Fruit fly (Drosophila melanogaster) whole organism, embryonic: ENCODE data around the gene alphaKap4.

Experiments
- ATbp ChIP-seq: fragments of 200-800 bp; sonication (Bioruptor generic); optimal IDR thresholded peaks from 2 replicates; lab custom pipeline; 2017; ENCODE audit warnings: missing biosample characterization, mild to moderate bottlenecking, missing genetic modification characterization, missing genetic modification reagents
- Antp ChIP-seq: fragments of 200-800 bp; sonication (Bioruptor generic); optimal IDR thresholded peaks from 3 replicates; lab custom pipeline; 2016; ENCODE audit warnings: missing biosample characterization, missing genetic modification characterization
- Asciz ChIP-seq: fragments of 200-800 bp; sonication (Bioruptor generic); optimal IDR thresholded peaks from 2 replicates; lab custom pipeline; 2017; ENCODE audit warnings: missing biosample characterization, mild to moderate bottlenecking, missing genetic modification characterization, missing genetic modification reagents
- Awh ChIP-seq: fragments of 200-800 bp; sonication (Bioruptor generic); IDR thresholded peaks from 2 replicates; pipeline ENCODE4, ENCODE4 v1.3.6; 2022; ENCODE audit warnings: missing biosample characterization, missing genetic modification characterization
- Bgb ChIP-seq: fragments of 200-800 bp; sonication (Bioruptor generic); IDR thresholded peaks from 2 replicates; pipeline ENCODE4 v1.3.6; 2022; ENCODE audit warnings: missing biosample characterization, missing genetic modification characterization; ENCODE audit not compliant: partially characterized antibody
- CG10431 ChIP-seq: fragments of 200-800 bp; sonication (Bioruptor generic); optimal IDR thresholded peaks from 3 replicates; lab custom pipeline; 2018; ENCODE audit warnings: missing biosample characterization, mild to moderate bottlenecking, missing genetic modification characterization
- CG11456 ChIP-seq: fragments of 200-800 bp; sonication (Bioruptor generic); IDR thresholded peaks from 3 replicates; pipeline ENCODE4 v1.3.6; 2022; ENCODE audit warnings: missing biosample characterization, missing genetic modification characterization
- CG12744 ChIP-seq: fragments of 200-800 bp; sonication (Bioruptor generic); optimal IDR thresholded peaks from 2 replicates; lab custom pipeline; 2016; ENCODE audit warnings: missing biosample characterization, missing genetic modification characterization
- CG14050 ChIP-seq: fragments of 200-800 bp; sonication (Bioruptor generic); IDR thresholded peaks from 3 replicates; pipeline ENCODE4 v1.3.6; 2022; ENCODE audit warnings: missing biosample characterization, missing genetic modification characterization
- CG15073 ChIP-seq: fragments of 200-800 bp; sonication (Bioruptor generic); optimal IDR thresholded peaks from 2 replicates; lab custom pipeline; 2016; ENCODE audit warnings: missing biosample characterization, missing genetic modification characterization
- CG1603 ChIP-seq: fragments of 200-800 bp; sonication (Bioruptor generic); optimal IDR thresholded peaks from 2 replicates; lab custom pipeline; 2019; ENCODE audit warnings: missing biosample characterization, mild to moderate bottlenecking, missing genetic modification characterization, moderate library complexity
- CG17568 ChIP-seq: fragments of 200-800 bp; sonication (Bioruptor generic); optimal IDR thresholded peaks from 2 replicates; lab custom pipeline; 2018; ENCODE audit warnings: missing biosample characterization, mild to moderate bottlenecking, missing genetic modification characterization, moderate library complexity
- CG17829 ChIP-seq: fragments of 200-800 bp; optimal IDR thresholded peaks from 2 replicates; lab custom pipeline; 2019; ENCODE audit warnings: missing biosample characterization, mild to moderate bottlenecking, missing genetic modification characterization, moderate library complexity
- CG18262 ChIP-seq: fragments of 200-800 bp; optimal IDR thresholded peaks from 3 replicates; lab custom pipeline; 2019; ENCODE audit warnings: missing biosample characterization, mild to moderate bottlenecking, missing genetic modification characterization, moderate library complexity
- CG2202 ChIP-seq: fragments of 200-800 bp; sonication (Bioruptor generic); optimal IDR thresholded peaks from 2 replicates; lab custom pipeline; 2018; ENCODE audit warnings: missing biosample characterization, mild to moderate bottlenecking, missing genetic modification characterization
- CG2678 ChIP-seq: fragments of 200-800 bp; sonication (Bioruptor generic); optimal IDR thresholded peaks from 3 replicates; lab custom pipeline; 2019; ENCODE audit warnings: missing biosample characterization, mild to moderate bottlenecking, missing genetic modification characterization, moderate library complexity
- CG3407 ChIP-seq: fragments of 200-800 bp; sonication (Bioruptor generic); optimal IDR thresholded peaks from 2 replicates; lab custom pipeline; 2018; ENCODE audit warnings: missing biosample characterization, mild to moderate bottlenecking, missing genetic modification characterization
- CG42726 ChIP-seq: fragments of 200-800 bp; sonication (Bioruptor generic); IDR thresholded peaks from 2 replicates; pipeline ENCODE4 v1.3.6; 2022; ENCODE audit warnings: missing biosample characterization, missing genetic modification characterization; ENCODE audit not compliant: partially characterized antibody
- CG5180 ChIP-seq: fragments of 200-800 bp; sonication (Bioruptor generic); optimal IDR thresholded peaks from 3 replicates; lab custom pipeline; 2017; ENCODE audit warnings: missing biosample characterization, missing genetic modification characterization, mild to moderate bottlenecking, moderate library complexity, missing genetic modification reagents
- CG6689 ChIP-seq: fragments of 200-800 bp; sonication (Bioruptor generic); IDR thresholded peaks from 2 replicates; pipeline ENCODE4 v1.3.6; 2022; ENCODE audit warnings: missing biosample characterization, missing genetic modification characterization
- CG8359 ChIP-seq: fragments of 200-800 bp; sonication (Bioruptor generic); optimal IDR thresholded peaks from 2 replicates; lab custom pipeline; 2017; ENCODE audit warnings: missing biosample characterization, mild to moderate bottlenecking, missing genetic modification characterization, borderline replicate concordance
- CG9876 ChIP-seq: fragments of 200-800 bp; sonication (Bioruptor generic); optimal IDR thresholded peaks from 2 replicates; lab custom pipeline; 2016; ENCODE audit warnings: missing biosample characterization, missing genetic modification characterization
- Dfd ChIP-seq, 2 experiments: fragments of >200 bp; optimal IDR thresholded peaks; 2 replicates each; lab custom pipeline; 2017; ENCODE audit warnings: missing biosample characterization in 2 of 2, missing genetic modification characterization in 2 of 2
- Ets97D ChIP-seq: fragments of 200-800 bp; sonication (Bioruptor generic); optimal IDR thresholded peaks from 3 replicates; lab custom pipeline; 2016; ENCODE audit warnings: missing biosample characterization, missing genetic modification characterization
- Gsc ChIP-seq: fragments of 200-800 bp; sonication (Bioruptor generic); IDR thresholded peaks from 2 replicates; pipeline ENCODE4 v1.3.6; 2022; ENCODE audit warnings: missing biosample characterization, missing genetic modification characterization
- H15 ChIP-seq: fragments of 200-800 bp; sonication (Bioruptor generic); IDR thresholded peaks from 3 replicates; pipeline ENCODE4 v1.3.6; 2022; ENCODE audit warnings: missing biosample characterization, missing genetic modification characterization
- Hr51 ChIP-seq, 2 experiments: fragments of 200-800 bp; sonication (Bioruptor generic); optimal IDR thresholded peaks; 2 replicates in 1 of 2; 3 replicates in 1 of 2; lab custom pipeline; 2016 to 2018; ENCODE audit warnings: missing biosample characterization in 2 of 2, missing genetic modification characterization in 2 of 2, mild to moderate bottlenecking in 1 of 2, moderate library complexity in 1 of 2
- Hsf ChIP-seq: fragments of 200-800 bp; sonication (Bioruptor generic); optimal IDR thresholded peaks from 3 replicates; lab custom pipeline; 2016; ENCODE audit warnings: missing biosample characterization, missing genetic modification characterization
- Lim3 ChIP-seq: fragments of 200-800 bp; sonication (Bioruptor generic); IDR thresholded peaks from 2 replicates; pipeline ENCODE4 v1.3.6; 2022; ENCODE audit warnings: missing biosample characterization, missing genetic modification characterization
- MTF-1 ChIP-seq: fragments of 200-800 bp; sonication (Bioruptor generic); optimal IDR thresholded peaks from 2 replicates; lab custom pipeline; 2018; ENCODE audit warnings: missing biosample characterization, mild to moderate bottlenecking, missing genetic modification characterization, borderline replicate concordance
- Med ChIP-seq: fragments of 200-800 bp; sonication (Bioruptor generic); peaks from one replicate; lab custom pipeline; 2016; ENCODE audit warnings: missing biosample characterization, missing genetic modification characterization, mild to moderate bottlenecking, inconsistent platforms, moderate library complexity
- Neu2 ChIP-seq: fragments of 200-800 bp; sonication (Bioruptor generic); optimal IDR thresholded peaks from 3 replicates; lab custom pipeline; 2016; ENCODE audit warnings: missing biosample characterization, missing genetic modification characterization, borderline replicate concordance
- Oli ChIP-seq: fragments of 200-800 bp; sonication (Bioruptor generic); optimal IDR thresholded peaks from 2 replicates; lab custom pipeline; 2018; ENCODE audit warnings: missing biosample characterization, mild to moderate bottlenecking, missing genetic modification characterization, moderate library complexity
- Sox102F ChIP-seq: fragments of 200-800 bp; sonication (Bioruptor generic); optimal IDR thresholded peaks from 2 replicates; lab custom pipeline; 2018; ENCODE audit warnings: missing biosample characterization, mild to moderate bottlenecking, missing genetic modification characterization, moderate library complexity
- ara ChIP-seq: fragments of 200-800 bp; sonication (Bioruptor generic); IDR thresholded peaks from 2 replicates; pipeline ENCODE4 v1.3.6; 2022; ENCODE audit warnings: missing biosample characterization, missing genetic modification characterization
- dmrt11E ChIP-seq: fragments of 200-800 bp; sonication (Bioruptor generic); optimal IDR thresholded peaks from 3 replicates; lab custom pipeline; 2018; ENCODE audit warnings: missing biosample characterization, mild to moderate bottlenecking, missing genetic modification characterization, moderate library complexity
- emc ChIP-seq: fragments of 200-800 bp; sonication (Bioruptor generic); optimal IDR thresholded peaks from 2 replicates; lab custom pipeline; 2016; ENCODE audit warnings: missing biosample characterization, missing genetic modification characterization
- fd102C ChIP-seq: fragments of 200-800 bp; sonication (Bioruptor generic); optimal IDR thresholded peaks from 2 replicates; lab custom pipeline; 2018; ENCODE audit warnings: missing biosample characterization, mild to moderate bottlenecking, missing genetic modification characterization, moderate library complexity
- fd64A ChIP-seq: fragments of 200-800 bp; sonication (Bioruptor generic); optimal IDR thresholded peaks from 3 replicates; lab custom pipeline; 2018; ENCODE audit warnings: missing biosample characterization, mild to moderate bottlenecking, missing genetic modification characterization
- hb ChIP-seq: fragments of 200-800 bp; sonication (Bioruptor generic); IDR thresholded peaks from 3 replicates; pipeline ENCODE4 v1.3.6; 2022; ENCODE audit warnings: missing biosample characterization, missing genetic modification characterization; ENCODE audit not compliant: partially characterized antibody
- kay ChIP-seq: fragments of 200-800 bp; sonication (Bioruptor generic); optimal IDR thresholded peaks from 2 replicates; lab custom pipeline; 2016; ENCODE audit warnings: missing biosample characterization, missing genetic modification characterization
- mam ChIP-seq: fragments of 200-800 bp; sonication (Bioruptor generic); optimal IDR thresholded peaks from 3 replicates; lab custom pipeline; 2016; ENCODE audit warnings: missing biosample characterization, missing genetic modification characterization
- nerfin-2 ChIP-seq: fragments of 200-800 bp; sonication (Bioruptor generic); IDR thresholded peaks from 2 replicates; pipeline ENCODE4 v1.3.6; 2022; ENCODE audit warnings: missing biosample characterization, missing genetic modification characterization; ENCODE audit not compliant: partially characterized antibody
- pita ChIP-seq: fragments of 200-800 bp; sonication (Bioruptor generic); optimal IDR thresholded peaks from 2 replicates; lab custom pipeline; 2017; ENCODE audit warnings: missing biosample characterization, mild to moderate bottlenecking, missing genetic modification characterization
- sc ChIP-seq, 3 experiments: fragments of >200 bp in 2 of 3; fragments of 200-800 bp in 1 of 3; sonication (Bioruptor generic) in 1 of 3; optimal IDR thresholded peaks; 2 replicates in 2 of 3; 3 replicates in 1 of 3; lab custom pipeline; 2017; ENCODE audit warnings: mild to moderate bottlenecking in 1 of 3, missing biosample characterization in 1 of 3, missing genetic modification characterization in 1 of 3, missing genetic modification reagents in 1 of 3
- scrt ChIP-seq: fragments of 200-800 bp; sonication (Bioruptor generic); optimal IDR thresholded peaks from 2 replicates; lab custom pipeline; 2018; ENCODE audit warnings: missing biosample characterization, mild to moderate bottlenecking, missing genetic modification characterization, moderate library complexity
- sens-2 ChIP-seq: fragments of 200-800 bp; sonication (Bioruptor generic); IDR thresholded peaks from 2 replicates; pipeline ENCODE4 v1.3.6; 2022; ENCODE audit warnings: missing biosample characterization, missing genetic modification characterization
- stc ChIP-seq: fragments of 200-800 bp; sonication (Bioruptor generic); IDR thresholded peaks from 2 replicates; pipeline ENCODE4 v1.3.6; 2022; ENCODE audit warnings: missing biosample characterization, missing genetic modification characterization
- stwl ChIP-seq: fragments of 200-800 bp; sonication (Bioruptor generic); optimal IDR thresholded peaks from 3 replicates; lab custom pipeline; 2018; ENCODE audit warnings: missing biosample characterization, mild to moderate bottlenecking, missing genetic modification characterization, moderate library complexity

alphaKap4 gene

dm6 chr3L:5992249-5992648 lies 18.6 kb downstream of the alphaKap4 start:
- TF ChIP-seq Oli (tag; lab: Kevin White, UChicago), result peak; percentile 30
- no peak for TF ChIP-seq stc (GFP tag; lab: Robert Waterston, UW)
- TF ChIP-seq CG17829 (tag; lab: Kevin White, UChicago), result no peak
- no peak for TF ChIP-seq Neu2
- no peak for TF ChIP-seq Dfd (GFP tag; optimal IDR thresholded peaks at IDR 0.05; lab: Kevin White, UChicago)
- peak; percentile 31; the same call in 1 of the 2 replicates for TF ChIP-seq Awh (GFP tag; lab: Robert Waterston, UW)
- TF ChIP-seq CG9876 (GFP tag; lab: Kevin White, UChicago), result no peak
- TF ChIP-seq sens-2, result no peak
- 0 out of 3 replicates have a peak, but pooled peaks have one; percentile 32 for TF ChIP-seq CG11456 (GFP tag; lab: Robert Waterston, UW)
- no peak for TF ChIP-seq Gsc (GFP tag; lab: Robert Waterston, UW)
- no peak for TF ChIP-seq kay
- TF ChIP-seq CG12744 (GFP tag; lab: Kevin White, UChicago), result no peak
- TF ChIP-seq Asciz (GFP tag; lab: Kevin White, UChicago), result peak; percentile 4
- no peak for TF ChIP-seq hb (GFP tag; lab: Robert Waterston, UW)
- TF ChIP-seq MTF-1 (GFP tag; lab: Kevin White, UChicago), result peak; percentile 1
- no peak for TF ChIP-seq CG18262 (tag; lab: Kevin White, UChicago)
- TF ChIP-seq nerfin-2 (GFP tag; lab: Robert Waterston, UW), result no peak
- TF ChIP-seq Antp, result no peak
- TF ChIP-seq dmrt11E (tag; lab: Kevin White, UChicago), result peak; percentile 16
- TF ChIP-seq sc (optimal IDR thresholded peaks at IDR 0.05; lab: Kevin White, UChicago), result no peak
- TF ChIP-seq sc (GFP tag; optimal IDR thresholded peaks at IDR 0.05; lab: Kevin White, UChicago), result peak; percentile 21
- TF ChIP-seq Hr51 (GFP tag; optimal IDR thresholded peaks at IDR 0.05; lab: Kevin White, UChicago), result no peak
- peak; percentile 15 for TF ChIP-seq CG2202 (tag; lab: Kevin White, UChicago)
- peak; percentile 4 for TF ChIP-seq Med (GFP tag; lab: Kevin White, UChicago)
- no peak for TF ChIP-seq CG42726
- TF ChIP-seq emc (GFP tag; lab: Kevin White, UChicago), result no peak
- TF ChIP-seq mam, result no peak
- TF ChIP-seq Bgb (GFP tag; lab: Robert Waterston, UW), result no peak
- TF ChIP-seq pita, result no peak
- TF ChIP-seq Lim3 (GFP tag; lab: Robert Waterston, UW), result no peak
- no peak for TF ChIP-seq Ets97D
- no peak for TF ChIP-seq CG5180 (GFP tag; lab: Kevin White, UChicago)
- TF ChIP-seq CG10431 (GFP tag; lab: Kevin White, UChicago), result no peak
- TF ChIP-seq H15 (GFP tag; lab: Robert Waterston, UW), result no peak
- TF ChIP-seq fd102C (GFP tag; lab: Kevin White, UChicago), result no peak
- peak; percentile 29 for TF ChIP-seq CG8359
- TF ChIP-seq stwl, result no peak
- peak; percentile 38 for TF ChIP-seq CG3407
- TF ChIP-seq CG14050 (GFP tag; lab: Robert Waterston, UW), result no peak
- TF ChIP-seq Hsf (GFP tag; lab: Kevin White, UChicago), result no peak
- TF ChIP-seq CG2678, result peak; percentile 15
- 0 out of 2 replicates have a peak, but pooled peaks have one; percentile 38 for TF ChIP-seq ara (GFP tag; lab: Robert Waterston, UW)
- TF ChIP-seq fd64A (GFP tag; lab: Kevin White, UChicago), result peak; percentile 17
- no peak for TF ChIP-seq Sox102F (GFP tag; lab: Kevin White, UChicago)
- no peak for TF ChIP-seq scrt (GFP tag; lab: Kevin White, UChicago)
- TF ChIP-seq CG15073, result no peak
- peak; percentile 29 for TF ChIP-seq CG17568 (GFP tag; lab: Kevin White, UChicago)
- TF ChIP-seq CG6689 (GFP tag; lab: Robert Waterston, UW), result no peak
- TF ChIP-seq CG1603, result peak; percentile 3
- TF ChIP-seq ATbp, result peak; percentile 64
